Fruit fly (Drosophila melanogaster): ENCODE results near the gene RhoBTB.
A peak's percentile ranks its signal among the peaks of the same experiment; 100 is the strongest.

Gene RhoBTB

DNA sequence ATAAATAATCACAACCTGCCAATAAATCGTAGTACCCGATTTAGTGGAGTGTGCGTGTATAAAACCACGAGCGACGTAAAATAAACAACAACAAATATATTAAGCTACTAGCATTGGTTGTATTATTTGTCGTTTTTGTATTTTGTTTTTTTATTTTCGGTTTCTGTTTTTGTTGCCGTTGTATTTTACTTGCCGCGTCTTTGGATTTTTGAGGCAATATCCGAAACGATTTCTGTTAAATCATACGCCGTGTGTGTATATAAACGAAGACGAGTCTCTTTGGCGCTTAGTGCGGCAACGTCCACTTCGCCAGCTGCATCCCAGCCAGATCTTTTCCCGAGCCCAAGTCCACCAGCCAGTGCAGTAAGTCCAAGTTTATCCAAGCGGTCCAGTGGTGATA, 37.3 kb downstream of the RhoBTB start, which contains the start of gene zye:
Gene zye (plus strand): TSS at position 301 of the 400 bp plus-strand sequence.
- TF ChIP-seq CG34367 (tag; optimal IDR thresholded peaks at IDR 0.05) (no peak), Pif1A (GFP tag; optimal IDR thresholded peaks at IDR 0.05) (no peak), CG8159 (tag; optimal IDR thresholded peaks at IDR 0.05) (no peak), gl (tag; optimal IDR thresholded peaks at IDR 0.05) (no peak), CG14655 (GFP tag; optimal IDR thresholded peaks at IDR 0.05) (no peak), CG17806 (tag; optimal IDR thresholded peaks at IDR 0.05) (no peak), Ets98B (GFP tag; IDR thresholded peaks at IDR 0.05) (no peak), CG13204 (GFP tag; optimal IDR thresholded peaks at IDR 0.05) (no peak), fd96Ca (GFP tag; IDR thresholded peaks at IDR 0.05) (no peak), CG12605 (GFP tag; IDR thresholded peaks at IDR 0.05) (no peak)

DNA sequence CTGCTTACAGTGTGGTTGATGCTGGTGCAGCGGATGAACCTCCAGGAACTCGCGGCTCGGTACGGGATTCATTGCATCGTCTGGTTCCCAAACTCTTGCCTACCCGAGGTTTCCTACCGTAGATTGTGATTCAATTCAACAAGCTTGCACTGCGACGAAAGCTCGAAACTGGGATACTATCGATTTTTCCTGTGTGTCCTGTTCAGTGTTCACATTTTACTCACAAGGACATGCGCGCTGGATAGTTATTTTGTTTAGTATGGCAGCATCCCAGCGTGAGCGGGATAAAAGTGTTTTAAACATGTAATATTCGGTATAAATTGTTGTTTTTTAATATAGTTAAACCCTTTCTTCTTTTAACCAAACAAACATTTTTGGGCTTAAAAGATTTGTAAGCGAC, 49.8 kb downstream of the RhoBTB start, which contains the start of gene CG5282:
Gene CG5282 (minus strand): TSS at position 184 of the 400 bp plus-strand sequence.
- TF ChIP-seq CG8159 (tag; optimal IDR thresholded peaks at IDR 0.05) (no peak), CG8301 (tag; optimal IDR thresholded peaks at IDR 0.05) (no peak), CG17806 (tag; optimal IDR thresholded peaks at IDR 0.05) (no peak), CG34367 (tag; optimal IDR thresholded peaks at IDR 0.05) (no peak), CG15710 (tag; optimal IDR thresholded peaks at IDR 0.05) (no peak), Snoo (tag; optimal IDR thresholded peaks at IDR 0.05) (no peak), fd96Ca (GFP tag; IDR thresholded peaks at IDR 0.05) (no peak), CG4496 (GFP tag; IDR thresholded peaks at IDR 0.05) (no peak), Pif1B (GFP tag; optimal IDR thresholded peaks at IDR 0.05) (no peak), Ets98B (GFP tag; IDR thresholded peaks at IDR 0.05) (no peak), D1 (tag; optimal IDR thresholded peaks at IDR 0.05) (no peak), Pif1A (GFP tag; optimal IDR thresholded peaks at IDR 0.05) (no peak), rn (GFP tag; IDR thresholded peaks at IDR 0.05) (no peak), CG10348 (GFP tag; IDR thresholded peaks at IDR 0.05) (no peak), CG13204 (GFP tag; optimal IDR thresholded peaks at IDR 0.05) (no peak), CG32121 (GFP tag; IDR thresholded peaks at IDR 0.05) (no peak), CG9948 (tag; optimal IDR thresholded peaks at IDR 0.05) (no peak), CG12605 (GFP tag; IDR thresholded peaks at IDR 0.05) (no peak), EcR (GFP tag; optimal IDR thresholded peaks at IDR 0.05) (no peak), gl (tag; optimal IDR thresholded peaks at IDR 0.05) (no peak)

dm6 chr3L:20427449-20427848, 51.4 kb downstream of the RhoBTB start, which contains the start of gene CG5274:
Gene CG5274, minus strand, starts transcription at chr3L:20427666.
- no peak for TF ChIP-seq CG10348 (GFP tag; IDR thresholded peaks at IDR 0.05)
- TF ChIP-seq CG8159 (tag; optimal IDR thresholded peaks at IDR 0.05) = no peak
- no peak for TF ChIP-seq rn (GFP tag; IDR thresholded peaks at IDR 0.05)

- peak; percentile 46; the same call in 1 of the 2 replicates for TF ChIP-seq CG12605 (GFP tag; IDR thresholded peaks at IDR 0.05)
- peak; percentile 48; the same call in 2 of the 3 replicates for TF ChIP-seq CG4496 (GFP tag; IDR thresholded peaks at IDR 0.05)
- TF ChIP-seq gl (tag; optimal IDR thresholded peaks at IDR 0.05) = peak; percentile 57
- TF ChIP-seq CG32121 (GFP tag; IDR thresholded peaks at IDR 0.05) = no peak
Observed at dm6 chr3L:20430182-20430581, 54.1 kb downstream of the RhoBTB start, which contains the start of gene CG5262. Gene CG5262, minus strand, starts transcription at chr3L:20430475.

DNA sequence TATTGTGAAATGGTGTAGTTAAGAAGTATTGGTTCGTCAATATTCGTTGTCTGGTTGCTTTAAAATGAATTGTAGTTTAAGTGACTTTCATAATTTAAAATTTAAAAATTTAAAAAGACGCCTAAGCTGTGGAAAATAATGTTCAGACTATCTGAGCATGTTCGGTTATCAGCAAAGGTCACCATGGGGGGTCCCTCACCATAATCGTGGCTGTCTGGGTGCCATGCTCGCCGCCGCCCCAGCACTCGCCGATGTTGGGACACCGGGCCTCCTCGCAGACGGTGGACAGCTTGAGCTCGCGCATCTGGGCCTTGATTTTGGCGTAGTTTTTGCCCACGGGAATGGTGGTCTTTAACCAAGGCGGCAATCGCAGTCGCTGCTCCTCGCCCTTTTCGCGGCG, 55.6 kb downstream of the RhoBTB start:
- TF ChIP-seq D1 (tag; optimal IDR thresholded peaks at IDR 0.05) (no peak), CG9948 (tag; optimal IDR thresholded peaks at IDR 0.05) (no peak), CG10348 (GFP tag; IDR thresholded peaks at IDR 0.05) (no peak), CG13204 (GFP tag; optimal IDR thresholded peaks at IDR 0.05) (no peak), CG4496 (GFP tag; IDR thresholded peaks at IDR 0.05) (no peak), CG8159 (tag; optimal IDR thresholded peaks at IDR 0.05) (no peak), Ets98B (GFP tag; IDR thresholded peaks at IDR 0.05) (no peak), CG15710 (tag; optimal IDR thresholded peaks at IDR 0.05) (no peak), CG12605 (GFP tag; IDR thresholded peaks at IDR 0.05) (no peak), EcR (GFP tag; optimal IDR thresholded peaks at IDR 0.05) (no peak), CG17806 (tag; optimal IDR thresholded peaks at IDR 0.05) (no peak), rn (GFP tag; IDR thresholded peaks at IDR 0.05) (no peak), fd96Ca (GFP tag; IDR thresholded peaks at IDR 0.05) (no peak), CG14655 (GFP tag; optimal IDR thresholded peaks at IDR 0.05) (no peak), CG34367 (tag; optimal IDR thresholded peaks at IDR 0.05) (no peak)
